Fruit fly (Drosophila melanogaster): ENCODE measurements around the gene oaf.

The oaf gene

DNA sequence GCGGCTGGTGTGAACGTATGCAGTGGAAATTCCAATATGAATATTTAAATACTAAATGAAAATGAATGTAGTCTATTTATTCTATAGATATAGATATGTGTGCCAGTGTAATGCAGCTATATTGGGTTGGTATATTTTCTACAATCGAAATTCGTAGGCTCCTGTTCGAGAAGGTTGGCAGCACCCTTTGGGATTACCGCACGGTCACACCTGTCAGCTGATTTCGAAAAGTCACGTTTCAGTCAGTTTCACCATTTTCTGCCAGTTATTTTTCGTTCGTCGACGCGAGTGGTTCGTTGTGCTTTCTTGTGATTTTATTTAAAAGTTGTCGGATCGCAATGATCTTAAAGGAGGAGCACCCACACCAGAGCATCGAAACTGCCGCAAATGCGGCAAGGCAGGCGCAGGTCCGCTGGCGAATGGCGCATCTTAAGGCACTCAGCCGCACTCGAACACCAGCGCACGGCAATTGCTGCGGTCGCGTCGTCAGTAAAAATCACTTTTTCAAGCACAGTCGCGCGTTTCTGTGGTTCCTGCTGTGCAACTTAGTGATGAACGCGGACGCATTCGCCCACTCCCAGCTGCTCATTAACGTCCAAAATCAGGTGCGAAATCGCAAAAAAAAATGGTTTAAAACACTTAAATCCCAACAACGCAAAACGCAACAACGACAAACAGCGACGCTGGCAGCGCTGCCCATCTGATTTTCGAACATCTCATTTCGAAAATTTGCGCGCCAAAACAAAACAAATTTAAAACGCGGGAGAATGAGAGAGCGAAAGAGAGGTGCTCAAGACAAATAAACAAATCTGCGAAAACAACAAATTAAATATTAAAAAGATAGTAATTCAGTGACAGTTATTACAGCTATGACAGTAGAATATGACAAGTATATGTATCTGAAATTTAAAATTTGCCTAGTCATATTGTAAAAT, at the start of gene oaf (continued):
- TF ChIP-seq CG2202 (tag; optimal IDR thresholded peaks at IDR 0.05) (peak; percentile 33), sc (optimal IDR thresholded peaks at IDR 0.05) (no peak), sc (GFP tag; optimal IDR thresholded peaks at IDR 0.05) (no peak), Taf1 (GFP tag; IDR thresholded peaks at IDR 0.05) (0 out of 2 replicates have a peak, but pooled peaks have one; percentile 23), onecut (GFP tag; IDR thresholded peaks at IDR 0.05) (0 out of 2 replicates have a peak, but pooled peaks have one; percentile 4), HHEX (GFP tag; optimal IDR thresholded peaks at IDR 0.05) (no peak), dmrt11E (tag; optimal IDR thresholded peaks at IDR 0.05) (peak; percentile 42), HLH4C (GFP tag; IDR thresholded peaks at IDR 0.05; ENCODE audit: partially characterized antibody) (0 out of 3 replicates have a peak, but pooled peaks have one; percentile 34), CG2678 (tag; optimal IDR thresholded peaks at IDR 0.05) (peak; percentile 35), ab (GFP tag; optimal IDR thresholded peaks at IDR 0.05) (no peak), MESR4 (GFP tag; optimal IDR thresholded peaks at IDR 0.05) (peak; percentile 49), HmgZ (tag; optimal IDR thresholded peaks at IDR 0.05) (peak; percentile 75), lmd (GFP tag; IDR thresholded peaks at IDR 0.05) (peak; percentile 32; the same call in 1 of the 2 replicates), sqz (GFP tag; optimal IDR thresholded peaks at IDR 0.05) (no peak), Mrtf (GFP tag; IDR thresholded peaks at IDR 0.05) (0 out of 3 replicates have a peak, but pooled peaks have one; percentile 24), toy (GFP tag; IDR thresholded peaks at IDR 0.05) (no peak), Fer2 (tag; optimal IDR thresholded peaks at IDR 0.05) (peak; percentile 0), Lim3 (GFP tag; IDR thresholded peaks at IDR 0.05) (no peak), br (optimal IDR thresholded peaks at IDR 0.05) (no peak), CG7786 (GFP tag; optimal IDR thresholded peaks at IDR 0.05) (peak; percentile 22), ssp (GFP tag; IDR thresholded peaks at IDR 0.05) (peak; percentile 99), CG17829 (tag; optimal IDR thresholded peaks at IDR 0.05) (peak; percentile 72), hth (optimal IDR thresholded peaks at IDR 0.05) (no peak), Sry-δ (GFP tag; optimal IDR thresholded peaks at IDR 0.05) (peak; percentile 32), Dip3 (GFP tag; optimal IDR thresholded peaks at IDR 0.05) (peak; percentile 63), nmo (GFP tag; optimal IDR thresholded peaks at IDR 0.05) (peak; percentile 88), bowl (GFP tag; IDR thresholded peaks at IDR 0.05) (no peak), Jarid2 (GFP tag; optimal IDR thresholded peaks at IDR 0.05) (peak; percentile 98), CG10565 (GFP tag; optimal IDR thresholded peaks at IDR 0.05) (no peak), vnd (GFP tag; IDR thresholded peaks at IDR 0.05; ENCODE audit: partially characterized antibody) (0 out of 3 replicates have a peak, but pooled peaks have one; percentile 7), Hr39 (optimal IDR thresholded peaks at IDR 0.05) (no peak), tio (GFP tag; optimal IDR thresholded peaks at IDR 0.05) (no peak), sob (GFP tag; IDR thresholded peaks at IDR 0.05) (peak; percentile 57), tap (tag; optimal IDR thresholded peaks at IDR 0.05) (no peak), CG9797 (GFP tag; optimal IDR thresholded peaks at IDR 0.05) (peak; percentile 100), nerfin-1 (tag; optimal IDR thresholded peaks at IDR 0.05) (peak; percentile 45), gsb (GFP tag; IDR thresholded peaks at IDR 0.05) (no peak), CG2875 (GFP tag; optimal IDR thresholded peaks at IDR 0.05) (no peak), Dbx (GFP tag; IDR thresholded peaks at IDR 0.05) (no peak; the same call in 1 of the 3 replicates), ems (GFP tag; optimal IDR thresholded peaks at IDR 0.05) (peak; percentile 59), dysf (GFP tag; IDR thresholded peaks at IDR 0.05) (peak; percentile 46; the same call in 1 of the 3 replicates), CG33557 (GFP tag; optimal IDR thresholded peaks at IDR 0.05) (no peak), ftz-f1 (GFP tag; optimal IDR thresholded peaks at IDR 0.05) (no peak), fd64A (GFP tag; optimal IDR thresholded peaks at IDR 0.05) (no peak), CG8765 (GFP tag; IDR thresholded peaks at IDR 0.05) (no peak), CG6813 (GFP tag; optimal IDR thresholded peaks at IDR 0.05) (no peak), Tbp (GFP tag; optimal IDR thresholded peaks at IDR 0.05) (no peak), scrt (GFP tag; optimal IDR thresholded peaks at IDR 0.05) (no peak), amos (GFP tag; IDR thresholded peaks at IDR 0.05; ENCODE audit: partially characterized antibody) (peak; percentile 52; the same call in 1 of the 2 replicates)
